Fruit fly (Drosophila melanogaster) whole organism, embryonic: ENCODE results near the gene CG8117.

Source experiments
- Asciz ChIP-seq: fragments of 200-800 bp; sonication (Bioruptor generic); optimal IDR thresholded peaks from 2 replicates; lab custom pipeline; 2017; ENCODE audit warnings: missing biosample characterization, mild to moderate bottlenecking, missing genetic modification characterization, missing genetic modification reagents
- B-H1 ChIP-seq: fragments of 200-800 bp; sonication (Bioruptor generic); IDR thresholded peaks from 3 replicates; pipeline ENCODE4 v1.3.6; 2022; ENCODE audit warnings: missing biosample characterization, missing genetic modification characterization
- CG10366 ChIP-seq: fragments of 200-800 bp; sonication (Bioruptor generic); IDR thresholded peaks from 2 replicates; pipeline ENCODE4 v1.3.6; 2022; ENCODE audit warnings: missing biosample characterization, missing genetic modification characterization
- CG10959 ChIP-seq: fragments of 200-800 bp; sonication (Bioruptor generic); IDR thresholded peaks from 2 replicates; pipeline ENCODE4 v1.3.6; 2022; ENCODE audit warnings: missing biosample characterization, missing genetic modification characterization
- CG12299 ChIP-seq: fragments of 200-800 bp; sonication (Bioruptor generic); optimal IDR thresholded peaks from 2 replicates; lab custom pipeline; 2018; ENCODE audit warnings: missing biosample characterization, mild to moderate bottlenecking, missing genetic modification characterization
- CG14710 ChIP-seq: fragments of 200-800 bp; sonication (Bioruptor generic); optimal IDR thresholded peaks from 3 replicates; lab custom pipeline; 2019; ENCODE audit warnings: missing biosample characterization, mild to moderate bottlenecking, missing genetic modification characterization, moderate library complexity
- CG14860 ChIP-seq: fragments of 200-800 bp; sonication (Bioruptor generic); IDR thresholded peaks from 3 replicates; pipeline ENCODE4 v1.3.6; 2022; ENCODE audit warnings: missing biosample characterization, missing genetic modification characterization; ENCODE audit not compliant: partially characterized antibody
- CG17186 ChIP-seq: fragments of 200-800 bp; sonication (Bioruptor generic); optimal IDR thresholded peaks from 3 replicates; lab custom pipeline; 2017; ENCODE audit warnings: missing biosample characterization, missing genetic modification reagents, missing genetic modification characterization
- CG17359 ChIP-seq: fragments of 200-800 bp; sonication (Bioruptor generic); optimal IDR thresholded peaks from 3 replicates; lab custom pipeline; 2018; ENCODE audit warnings: missing biosample characterization, mild to moderate bottlenecking, missing genetic modification characterization, moderate library complexity
- CG18764 ChIP-seq: fragments of 200-800 bp; sonication (Bioruptor generic); optimal IDR thresholded peaks from 3 replicates; lab custom pipeline; 2016; ENCODE audit warnings: missing biosample characterization, missing genetic modification characterization
- CG2875 ChIP-seq: fragments of 200-800 bp; sonication (Bioruptor generic); optimal IDR thresholded peaks from 2 replicates; lab custom pipeline; 2017; ENCODE audit warnings: missing biosample characterization, mild to moderate bottlenecking, missing genetic modification characterization, missing genetic modification reagents
- CG31441 ChIP-seq: fragments of 200-800 bp; sonication (Bioruptor generic); IDR thresholded peaks from 2 replicates; pipeline ENCODE4 v1.3.6; 2022; ENCODE audit warnings: missing biosample characterization, missing genetic modification characterization
- CG3163 ChIP-seq: fragments of 200-800 bp; sonication (Bioruptor generic); optimal IDR thresholded peaks from 3 replicates; lab custom pipeline; 2016; ENCODE audit warnings: missing biosample characterization, missing genetic modification characterization
- CG5180 ChIP-seq: fragments of 200-800 bp; sonication (Bioruptor generic); optimal IDR thresholded peaks from 3 replicates; lab custom pipeline; 2017; ENCODE audit warnings: missing biosample characterization, missing genetic modification characterization, mild to moderate bottlenecking, moderate library complexity, missing genetic modification reagents
- CG6254 ChIP-seq: fragments of 200-800 bp; sonication (Bioruptor generic); optimal IDR thresholded peaks from 3 replicates; lab custom pipeline; 2017; ENCODE audit warnings: mild to moderate bottlenecking, missing biosample characterization, missing genetic modification reagents, missing genetic modification characterization
- CG6791 ChIP-seq: fragments of 200-800 bp; sonication (Bioruptor generic); IDR thresholded peaks from 3 replicates; pipeline ENCODE4 v1.3.6; 2022; ENCODE audit warnings: missing biosample characterization, missing genetic modification characterization; ENCODE audit not compliant: partially characterized antibody
- CG7357 ChIP-seq: fragments of 200-800 bp; sonication (Bioruptor generic); IDR thresholded peaks from 3 replicates; pipeline ENCODE4 v1.3.6; 2022; ENCODE audit warnings: missing biosample characterization, missing genetic modification characterization
- CG7839 ChIP-seq: fragments of 200-800 bp; sonication (Bioruptor generic); optimal IDR thresholded peaks from 3 replicates; lab custom pipeline; 2018; ENCODE audit warnings: missing biosample characterization, mild to moderate bottlenecking, missing genetic modification characterization, moderate library complexity
- CG8359 ChIP-seq: fragments of 200-800 bp; sonication (Bioruptor generic); optimal IDR thresholded peaks from 2 replicates; lab custom pipeline; 2017; ENCODE audit warnings: missing biosample characterization, mild to moderate bottlenecking, missing genetic modification characterization, borderline replicate concordance
- CG8388 ChIP-seq: fragments of 200-800 bp; sonication (Bioruptor generic); optimal IDR thresholded peaks from 2 replicates; lab custom pipeline; 2019; ENCODE audit warnings: missing biosample characterization, mild to moderate bottlenecking, missing genetic modification characterization, moderate library complexity
- CG9437 ChIP-seq: fragments of 200-800 bp; sonication (Bioruptor generic); optimal IDR thresholded peaks from 2 replicates; lab custom pipeline; 2018; ENCODE audit warnings: missing biosample characterization, mild to moderate bottlenecking, missing genetic modification characterization
- CG9727 ChIP-seq: fragments of 200-800 bp; sonication (Bioruptor generic); optimal IDR thresholded peaks from 3 replicates; lab custom pipeline; 2017; ENCODE audit warnings: missing biosample characterization, mild to moderate bottlenecking, missing genetic modification characterization
- CG9876 ChIP-seq: fragments of 200-800 bp; sonication (Bioruptor generic); optimal IDR thresholded peaks from 2 replicates; lab custom pipeline; 2016; ENCODE audit warnings: missing biosample characterization, missing genetic modification characterization
- Drgx ChIP-seq: fragments of 200-800 bp; sonication (Bioruptor generic); IDR thresholded peaks from 2 replicates; pipeline ENCODE4 v1.3.6; 2022; ENCODE audit warnings: missing biosample characterization, missing genetic modification characterization
- Fer2 ChIP-seq: fragments of 200-800 bp; sonication (Bioruptor generic); optimal IDR thresholded peaks from 2 replicates; lab custom pipeline; 2018; ENCODE audit warnings: missing biosample characterization, mild to moderate bottlenecking, missing genetic modification characterization, moderate library complexity
- H2.0 ChIP-seq: fragments of 200-800 bp; sonication (Bioruptor generic); IDR thresholded peaks from 2 replicates; pipeline ENCODE4 v1.3.6; 2022; ENCODE audit warnings: missing biosample characterization, missing genetic modification characterization
- HLH3B ChIP-seq: fragments of 200-800 bp; sonication (Bioruptor generic); IDR thresholded peaks from 2 replicates; pipeline ENCODE4 v1.3.6; 2022; ENCODE audit warnings: missing biosample characterization, missing genetic modification characterization
- Kr ChIP-seq: fragments of 200-800 bp; sonication (Bioruptor generic); optimal IDR thresholded peaks from 2 replicates; lab custom pipeline; 2017; ENCODE audit warnings: missing biosample characterization, mild to moderate bottlenecking, missing genetic modification characterization
- MTF-1 ChIP-seq: fragments of 200-800 bp; sonication (Bioruptor generic); optimal IDR thresholded peaks from 2 replicates; lab custom pipeline; 2018; ENCODE audit warnings: missing biosample characterization, mild to moderate bottlenecking, missing genetic modification characterization, borderline replicate concordance
- Med ChIP-seq: fragments of 200-800 bp; sonication (Bioruptor generic); peaks from one replicate; lab custom pipeline; 2016; ENCODE audit warnings: missing biosample characterization, missing genetic modification characterization, mild to moderate bottlenecking, inconsistent platforms, moderate library complexity
- Mes4 ChIP-seq: fragments of 200-800 bp; sonication (Bioruptor generic); optimal IDR thresholded peaks from 2 replicates; lab custom pipeline; 2016; ENCODE audit warnings: missing biosample characterization, missing genetic modification characterization
- Oaz ChIP-seq: fragments of 200-800 bp; sonication (Bioruptor generic); IDR thresholded peaks from 2 replicates; pipeline ENCODE4 v1.3.6; 2022; ENCODE audit warnings: missing biosample characterization, missing genetic modification characterization
- Sox102F ChIP-seq: fragments of 200-800 bp; sonication (Bioruptor generic); optimal IDR thresholded peaks from 2 replicates; lab custom pipeline; 2018; ENCODE audit warnings: missing biosample characterization, mild to moderate bottlenecking, missing genetic modification characterization, moderate library complexity
- Ssrp ChIP-seq: fragments of 200-800 bp; sonication (Bioruptor generic); optimal IDR thresholded peaks from 2 replicates; lab custom pipeline; 2018; ENCODE audit warnings: missing biosample characterization, mild to moderate bottlenecking, missing genetic modification characterization, moderate library complexity
- ap ChIP-seq: fragments of 200-800 bp; sonication (Bioruptor generic); IDR thresholded peaks from 2 replicates; pipeline ENCODE4 v1.3.6; 2022; ENCODE audit warnings: missing biosample characterization, missing genetic modification characterization
- ara ChIP-seq: fragments of 200-800 bp; sonication (Bioruptor generic); IDR thresholded peaks from 2 replicates; pipeline ENCODE4 v1.3.6; 2022; ENCODE audit warnings: missing biosample characterization, missing genetic modification characterization
- gce ChIP-seq: fragments of 200-800 bp; sonication (Bioruptor generic); IDR thresholded peaks from 3 replicates; pipeline ENCODE4 v1.3.6; 2022; ENCODE audit warnings: missing biosample characterization, missing genetic modification characterization
- gem ChIP-seq: fragments of 200-800 bp; sonication (Bioruptor generic); optimal IDR thresholded peaks from 2 replicates; lab custom pipeline; 2019; ENCODE audit warnings: missing biosample characterization, mild to moderate bottlenecking, missing genetic modification characterization, moderate library complexity
- grau ChIP-seq: fragments of 200-800 bp; optimal IDR thresholded peaks from 3 replicates; lab custom pipeline; 2019; ENCODE audit warnings: missing biosample characterization, mild to moderate bottlenecking, missing genetic modification characterization, moderate library complexity
- hkb ChIP-seq, 2 experiments: fragments of 200-800 bp in 1 of 2; fragments of >200 bp in 1 of 2; sonication (Bioruptor generic) in 1 of 2; IDR thresholded peaks in 1 of 2; optimal IDR thresholded peaks in 1 of 2; 2 replicates each; pipeline versions ENCODE4 v1.3.6 to Lab custom; 2017 to 2022; ENCODE audit warnings: missing biosample characterization in 1 of 2, missing genetic modification characterization in 1 of 2
- ken ChIP-seq: fragments of 200-800 bp; sonication (Bioruptor generic); IDR thresholded peaks from 3 replicates; pipeline ENCODE4 v1.3.6; 2022; ENCODE audit warnings: missing biosample characterization, missing genetic modification characterization
- kni ChIP-seq: fragments of 200-800 bp; sonication (Bioruptor generic); optimal IDR thresholded peaks from 3 replicates; lab custom pipeline; 2017; ENCODE audit warnings: mild to moderate bottlenecking, missing biosample characterization, missing genetic modification reagents, missing genetic modification characterization
- phol ChIP-seq: fragments of 200-800 bp; sonication (Bioruptor generic); optimal IDR thresholded peaks from 3 replicates; lab custom pipeline; 2018; ENCODE audit warnings: missing biosample characterization, mild to moderate bottlenecking, missing genetic modification characterization, moderate library complexity
- ranshi ChIP-seq: fragments of 200-800 bp; sonication (Bioruptor generic); IDR thresholded peaks from 2 replicates; pipeline ENCODE4 v1.3.6; 2022; ENCODE audit warnings: missing biosample characterization, missing genetic modification characterization
- sens ChIP-seq: fragments of 200-800 bp; sonication (Bioruptor generic); peaks from one replicate; lab custom pipeline; 2016; ENCODE audit warnings: missing biosample characterization, missing genetic modification characterization
- so ChIP-seq: fragments of 200-800 bp; sonication (Bioruptor generic); IDR thresholded peaks from 3 replicates; pipeline ENCODE4 v1.3.6; 2022; ENCODE audit warnings: missing biosample characterization, missing genetic modification characterization
- tgo ChIP-seq: fragments of 200-800 bp; sonication (Bioruptor generic); IDR thresholded peaks from 3 replicates; pipeline ENCODE4 v1.3.6; 2022; ENCODE audit warnings: missing biosample characterization, missing genetic modification characterization
- ttk ChIP-seq: fragments of 200-800 bp; sonication (Bioruptor generic); IDR thresholded peaks from 2 replicates; pipeline ENCODE4 v2.1.2; 2022; ENCODE audit warnings: missing biosample characterization, missing genetic modification characterization
- zen ChIP-seq: fragments of 200-800 bp; sonication (Bioruptor generic); optimal IDR thresholded peaks from 3 replicates; lab custom pipeline; 2018; ENCODE audit warnings: missing biosample characterization, mild to moderate bottlenecking, missing genetic modification characterization, moderate library complexity

Gene CG8117

dm6 chrX:15617916-15618315 is 26.1 kb upstream of the CG8117 start (continued):
- peak; percentile 40 for TF ChIP-seq CG6254 (GFP tag; lab: Kevin White, UChicago)
- TF ChIP-seq CG17186: no peak
- TF ChIP-seq CG10366 (GFP tag; lab: Robert Waterston, UW): peak; percentile 36; the same call in 1 of the 2 replicates
- TF ChIP-seq ap (GFP tag; lab: Robert Waterston, UW): peak; percentile 47; the same call in 1 of the 2 replicates
- no peak for TF ChIP-seq CG6791 (GFP tag; lab: Robert Waterston, UW)
- TF ChIP-seq CG8359 (GFP tag; lab: Kevin White, UChicago): no peak
- peak; percentile 19 for TF ChIP-seq CG7839
- peak; percentile 66 for TF ChIP-seq gem (tag; lab: Kevin White, UChicago)
- peak; percentile 41; the same call in 1 of the 3 replicates for TF ChIP-seq tgo (GFP tag; lab: Robert Waterston, UW)
- TF ChIP-seq CG9727: peak; percentile 29
- no peak for TF ChIP-seq CG5180 (GFP tag; lab: Kevin White, UChicago)
- peak; percentile 70 for TF ChIP-seq Sox102F (GFP tag; lab: Kevin White, UChicago)
- 0 out of 2 replicates have a peak, but pooled peaks have one; percentile 47 for TF ChIP-seq ranshi (GFP tag; lab: Robert Waterston, UW)
- no peak for TF ChIP-seq CG14860
- TF ChIP-seq MTF-1 (GFP tag; lab: Kevin White, UChicago): no peak
- TF ChIP-seq ken: peak; percentile 54; the same call in 1 of the 3 replicates
- no peak for TF ChIP-seq Oaz (GFP tag; lab: Robert Waterston, UW)
- peak; percentile 51 for TF ChIP-seq HLH3B
- TF ChIP-seq phol (tag; lab: Kevin White, UChicago): peak; percentile 39
- 0 out of 3 replicates have a peak, but pooled peaks have one; percentile 27 for TF ChIP-seq so (GFP tag; lab: Robert Waterston, UW)
- TF ChIP-seq CG9437: peak; percentile 15
- peak; percentile 61 for TF ChIP-seq sens (GFP tag; lab: Kevin White, UChicago)
- TF ChIP-seq CG10959 (GFP tag; lab: Robert Waterston, UW): 0 out of 2 replicates have a peak, but pooled peaks have one; percentile 28
- TF ChIP-seq grau (tag; lab: Kevin White, UChicago): peak; percentile 19
- peak; percentile 53 for TF ChIP-seq CG17359 (tag; lab: Kevin White, UChicago)
- TF ChIP-seq CG12299 (tag; lab: Kevin White, UChicago): no peak
- peak; percentile 13 for TF ChIP-seq Med (GFP tag; lab: Kevin White, UChicago)
- peak; percentile 39; the same call in 1 of the 2 replicates for TF ChIP-seq CG31441 (GFP tag; lab: Robert Waterston, UW)
- TF ChIP-seq zen (tag; lab: Kevin White, UChicago): peak; percentile 49
- TF ChIP-seq H2.0 (GFP tag; lab: Robert Waterston, UW): peak; percentile 28; the same call in 1 of the 2 replicates
- TF ChIP-seq Drgx (GFP tag; lab: Robert Waterston, UW): peak; percentile 85
- TF ChIP-seq CG9876: no peak
- TF ChIP-seq gce (GFP tag; lab: Robert Waterston, UW): 0 out of 3 replicates have a peak, but pooled peaks have one; percentile 35
- TF ChIP-seq CG18764 (GFP tag; lab: Kevin White, UChicago): no peak
- TF ChIP-seq CG14710 (tag; lab: Kevin White, UChicago): peak; percentile 17
- TF ChIP-seq CG2875 (GFP tag; lab: Kevin White, UChicago): peak; percentile 10
- no peak for TF ChIP-seq Kr (GFP tag; lab: Kevin White, UChicago)
- TF ChIP-seq Fer2 (tag; lab: Kevin White, UChicago): no peak
- peak; percentile 10 for TF ChIP-seq Asciz (GFP tag; lab: Kevin White, UChicago)
- TF ChIP-seq CG8388 (GFP tag; lab: Kevin White, UChicago): peak; percentile 42
- no peak for TF ChIP-seq Mes4
- TF ChIP-seq Ssrp (tag; lab: Kevin White, UChicago): peak; percentile 45
- TF ChIP-seq ara: peak; percentile 84
- peak; percentile 47; the same call in 1 of the 3 replicates for TF ChIP-seq B-H1 (GFP tag; lab: Robert Waterston, UW)
- TF ChIP-seq CG7357: peak; percentile 44; the same call in 1 of the 3 replicates
- peak; percentile 55; the same call in 1 of the 2 replicates for TF ChIP-seq ttk
- TF ChIP-seq CG3163 (GFP tag; lab: Kevin White, UChicago): no peak
- no peak for TF ChIP-seq kni (GFP tag; lab: Kevin White, UChicago)
- no peak for TF ChIP-seq hkb (optimal IDR thresholded peaks at IDR 0.05; lab: Kevin White, UChicago)
- TF ChIP-seq hkb (GFP tag; IDR thresholded peaks at IDR 0.05; lab: Robert Waterston, UW): peak; percentile 58; the same call in 1 of the 2 replicates
